Worm (Caenorhabditis elegans) whole organism, L1 larva: ENCODE data around the gene otpl-1.

Experiments used
- C34B4.2 ChIP-seq: sonication (generic microtip); optimal IDR thresholded peaks from 2 replicates; lab custom pipeline; 2017; ENCODE audit warnings: mild to moderate bottlenecking, missing genetic modification characterization, missing compliant biosample characterization
- Y116A8C.19 ChIP-seq: sonication (generic microtip); optimal IDR thresholded peaks from 2 replicates; lab custom pipeline; 2016; ENCODE audit warnings: missing compliant biosample characterization, missing genetic modification characterization, borderline replicate concordance
- aly-2 ChIP-seq: fragments of 150-350 bp; optimal IDR thresholded peaks from 2 replicates; lab custom pipeline; 2014; ENCODE audit warnings: missing biosample characterization, missing genetic modification characterization
- ceh-88 ChIP-seq: fragments of 200-800 bp; sonication (Bioruptor generic); IDR thresholded peaks from 2 replicates; pipeline ENCODE4 v1.3.6; 2022; ENCODE audit warnings: missing genetic modification characterization, missing compliant biosample characterization
- ces-1 ChIP-seq: fragments of 150-350 bp; optimal IDR thresholded peaks from 2 replicates; lab custom pipeline; 2014; ENCODE audit warnings: missing biosample characterization, missing genetic modification reagents, missing genetic modification characterization
- efl-1 ChIP-seq, 4 experiments: fragments of 150-350 bp; optimal IDR thresholded peaks in 3 of 4; peaks in 1 of 4; 1 replicate in 1 of 4; 2 replicates in 3 of 4; lab custom pipeline; 2014; ENCODE audit warnings: missing biosample characterization in 2 of 4, missing genetic modification characterization in 2 of 4, missing genetic modification reagents in 2 of 4
- efl-3 ChIP-seq: fragments of 200-800 bp; sonication (Bioruptor generic); optimal IDR thresholded peaks from 2 replicates; lab custom pipeline; 2018; ENCODE audit warnings: mild to moderate bottlenecking, missing genetic modification characterization, missing compliant biosample characterization
- egl-13 ChIP-seq: sonication (generic microtip); optimal IDR thresholded peaks from 2 replicates; lab custom pipeline; 2016; ENCODE audit warnings: missing genotype, missing genetic modification reagents, missing genetic modification characterization, missing compliant biosample characterization
- elt-2 ChIP-seq: sonication (generic microtip); optimal IDR thresholded peaks from 2 replicates; lab custom pipeline; 2016; ENCODE audit warnings: missing genetic modification characterization, mild to moderate bottlenecking, inconsistent platforms, missing compliant biosample characterization, missing genetic modification reagents
- fkh-10 ChIP-seq: sonication (generic microtip); optimal IDR thresholded peaks from 2 replicates; lab custom pipeline; 2017; ENCODE audit warnings: missing biosample characterization, missing genetic modification reagents, missing genetic modification characterization
- fkh-8 ChIP-seq: sonication (generic microtip); optimal IDR thresholded peaks from 2 replicates; lab custom pipeline; 2016; ENCODE audit warnings: mild to moderate bottlenecking, missing genetic modification characterization, missing compliant biosample characterization
- hlh-17 ChIP-seq: fragments of 200-800 bp; sonication (Bioruptor generic); optimal IDR thresholded peaks from 2 replicates; lab custom pipeline; 2018; ENCODE audit warnings: missing genetic modification characterization, mild to moderate bottlenecking, missing compliant biosample characterization, moderate library complexity, borderline replicate concordance
- hpl-2 ChIP-seq: fragments of 150-350 bp; optimal IDR thresholded peaks from 2 replicates; lab custom pipeline; 2014; ENCODE audit warnings: missing biosample characterization, missing genetic modification reagents, missing genetic modification characterization
- lin-14 ChIP-seq: fragments of 200-800 bp; sonication (Bioruptor generic); optimal IDR thresholded peaks from 2 replicates; lab custom pipeline; 2018; ENCODE audit warnings: mild to moderate bottlenecking, missing genetic modification characterization, moderate library complexity, missing compliant biosample characterization
- lin-15B ChIP-seq: fragments of 150-350 bp; sonication (generic microtip); optimal IDR thresholded peaks from 3 replicates; lab custom pipeline; 2014; ENCODE audit warnings: missing biosample characterization, missing genetic modification characterization
- lsy-2 ChIP-seq, 2 experiments: fragments of 150-350 bp; optimal IDR thresholded peaks; 2 replicates each; lab custom pipeline; 2014; ENCODE audit warnings: missing biosample characterization in 2 of 2, missing genetic modification characterization in 2 of 2
- mef-2 ChIP-seq: fragments of 150-350 bp; optimal IDR thresholded peaks from 2 replicates; lab custom pipeline; 2014; ENCODE audit warnings: missing biosample characterization, missing genetic modification characterization
- mep-1 ChIP-seq: fragments of 150-350 bp; optimal IDR thresholded peaks from 2 replicates; lab custom pipeline; 2014; ENCODE audit warnings: missing biosample characterization, missing genetic modification characterization
- nhr-12 ChIP-seq: sonication (generic microtip); optimal IDR thresholded peaks from 2 replicates; lab custom pipeline; 2017; ENCODE audit warnings: missing biosample characterization, missing genetic modification characterization
- nhr-47 ChIP-seq: sonication (generic microtip); optimal IDR thresholded peaks from 2 replicates; lab custom pipeline; 2016; ENCODE audit warnings: mild to moderate bottlenecking, missing genetic modification characterization, moderate library complexity, missing compliant biosample characterization
- pax-3 ChIP-seq: fragments of 200-800 bp; sonication (Bioruptor generic); optimal IDR thresholded peaks from 2 replicates; lab custom pipeline; 2018; ENCODE audit warnings: mild to moderate bottlenecking, missing genetic modification characterization, moderate library complexity, missing compliant biosample characterization
- sptf-1 ChIP-seq: fragments of 150-350 bp; optimal IDR thresholded peaks from 2 replicates; lab custom pipeline; 2014; ENCODE audit warnings: missing biosample characterization, missing genetic modification characterization
- unc-130 ChIP-seq: fragments of 150-350 bp; optimal IDR thresholded peaks from 2 replicates; lab custom pipeline; 2017; ENCODE audit warnings: missing biosample characterization, missing genetic modification characterization, inconsistent platforms
- unc-30 ChIP-seq: sonication (generic microtip); optimal IDR thresholded peaks from 2 replicates; lab custom pipeline; 2017; ENCODE audit warnings: missing biosample characterization, missing genetic modification characterization
- unc-62 ChIP-seq: fragments of 150-350 bp; optimal IDR thresholded peaks from 2 replicates; lab custom pipeline; 2014; ENCODE audit warnings: missing biosample characterization, missing genetic modification reagents, missing genetic modification characterization
- zag-1 ChIP-seq: fragments of 150-350 bp; optimal IDR thresholded peaks from 2 replicates; lab custom pipeline; 2014; ENCODE audit warnings: missing biosample characterization, missing genetic modification characterization
- zip-4 ChIP-seq: fragments of 200-800 bp; sonication (Bioruptor generic); optimal IDR thresholded peaks from 2 replicates; lab custom pipeline; 2018; ENCODE audit warnings: mild to moderate bottlenecking, missing genetic modification characterization, moderate library complexity, missing compliant biosample characterization

Gene otpl-1

ce11 chrIV:3613022-3613605, 44.3 kb downstream of the otpl-1 start, which contains the start of gene ltah-1.2:
Gene ltah-1.2 (minus strand): TSS chrIV:3613072.
- TF ChIP-seq efl-3 (GFP tag; lab: Kevin White, UChicago) (no peak), mep-1 (tag; lab: Kevin White, UChicago) (no peak), hpl-2 (GFP tag; lab: Kevin White, UChicago) (no peak), elt-2 (tag; lab: Kevin White, UChicago) (peak; percentile 76), efl-1 (optimal IDR thresholded peaks at IDR 0.05; lab: Kevin White, UChicago) (no peak), efl-1 (GFP tag; optimal IDR thresholded peaks at IDR 0.05 in 1 of 2; lab: Kevin White, UChicago) (peak in 1 of 2 experiments; percentile 15), pax-3 (tag; lab: Kevin White, UChicago) (peak; percentile 11)
- TF ChIP-seq, all 84 proteins: peak for 3

DNA sequence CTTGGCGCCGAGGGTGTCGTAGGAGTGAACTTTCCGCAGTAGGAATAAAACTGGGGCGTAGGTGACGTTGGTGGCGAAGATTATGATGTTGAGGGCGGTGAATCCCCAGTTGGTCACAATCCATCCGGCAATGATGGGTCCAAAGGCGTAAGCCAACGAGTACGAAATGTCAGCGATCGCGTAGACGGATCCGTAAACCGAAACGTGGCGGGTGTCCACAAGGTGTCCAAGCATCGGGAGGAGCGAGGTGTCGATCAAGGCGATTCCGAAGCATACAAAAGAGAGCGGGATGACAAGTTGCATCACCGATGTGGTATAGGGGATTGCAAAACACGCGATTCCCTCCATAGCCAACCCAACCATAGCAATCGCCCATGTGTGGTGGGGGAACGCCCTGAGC, 49.9 kb downstream of the otpl-1 start:
- TF ChIP-seq efl-1 (optimal IDR thresholded peaks at IDR 0.05; lab: Kevin White, UChicago) (no peak), efl-1 (GFP tag; optimal IDR thresholded peaks at IDR 0.05 in 1 of 2; lab: Kevin White, UChicago) (peak in 1 of 2 experiments; percentile 53), unc-62 (GFP tag; lab: Kevin White, UChicago) (no peak)

DNA sequence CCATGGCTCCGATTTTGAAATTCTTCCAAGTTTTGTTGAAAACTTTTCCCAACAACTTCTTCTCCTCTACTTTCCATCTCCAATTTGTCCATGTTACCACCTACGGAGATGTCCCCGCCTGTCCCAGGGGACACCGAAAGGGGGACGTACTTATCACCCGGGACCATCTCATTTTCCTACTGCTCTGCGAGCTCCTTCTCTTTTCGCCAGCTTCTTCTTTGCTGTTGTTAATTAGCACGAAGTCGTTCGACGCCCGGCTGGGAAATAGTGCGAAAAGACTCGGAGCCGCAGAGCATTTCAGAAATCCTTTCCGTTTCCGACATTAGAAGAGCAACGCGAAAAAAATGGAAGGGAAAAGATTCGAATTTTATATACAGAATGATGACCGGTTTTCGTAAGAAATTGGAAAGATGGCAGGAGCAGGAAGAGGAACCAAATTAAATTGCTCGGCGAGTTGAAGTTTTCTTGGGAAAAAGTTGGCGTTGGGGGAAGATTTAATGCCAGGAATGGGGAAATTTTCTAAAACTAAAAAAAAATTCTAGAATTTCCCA, 53.1 kb downstream of the otpl-1 start:
- TF ChIP-seq mef-2 (tag; lab: Kevin White, UChicago) = no peak
- TF ChIP-seq fkh-10 (GFP tag; lab: Kevin White, UChicago) = no peak
- peak; percentile 64 for TF ChIP-seq hlh-17 (GFP tag; lab: Kevin White, UChicago)
- no peak for TF ChIP-seq Y116A8C.19 (tag; lab: Kevin White, UChicago)
- TF ChIP-seq zip-4 (GFP tag; lab: Kevin White, UChicago) = no peak
- TF ChIP-seq lin-14 (GFP tag; lab: Kevin White, UChicago) = peak; percentile 38
- TF ChIP-seq aly-2 (tag; lab: Kevin White, UChicago) = no peak
- TF ChIP-seq zag-1 (tag; lab: Kevin White, UChicago) = no peak
- TF ChIP-seq mep-1 (tag; lab: Kevin White, UChicago) = no peak

- TF ChIP-seq nhr-47 (tag; lab: Kevin White, UChicago) (no peak), mef-2 (tag; lab: Kevin White, UChicago) (no peak), sptf-1 (no peak), aly-2 (tag; lab: Kevin White, UChicago) (no peak)
Measured at ce11 chrIV:3624597-3624996, 55.8 kb downstream of the otpl-1 start, which contains the start of the genes cha-1 and unc-17. Gene cha-1 (minus strand): TSS chrIV:3624697. Gene unc-17 (minus strand): TSS chrIV:3624699.

DNA sequence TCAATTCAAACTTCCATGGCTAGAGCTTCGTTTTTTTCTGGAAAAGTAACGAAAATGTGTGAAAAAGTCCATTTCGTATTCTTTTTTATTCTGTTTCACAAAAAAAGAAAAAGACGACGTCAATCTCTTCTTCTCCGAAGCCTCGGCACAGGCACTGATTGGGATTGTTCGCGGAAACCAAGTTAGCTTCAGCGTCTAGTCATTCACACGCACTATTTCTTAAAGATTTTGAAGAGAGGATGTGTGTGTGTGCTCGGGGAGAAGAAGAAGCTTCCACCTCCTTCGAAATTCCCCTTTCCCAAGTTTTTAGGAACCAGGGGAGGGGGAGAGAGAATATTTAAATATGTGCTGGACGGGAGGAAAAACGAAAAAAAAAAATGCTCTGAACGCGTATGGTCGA, 57.7 kb downstream of the otpl-1 start:
- TF ChIP-seq lsy-2 (tag; optimal IDR thresholded peaks at IDR 0.05; lab: Kevin White, UChicago) (no peak), nhr-47 (tag; lab: Kevin White, UChicago) (no peak), fkh-10 (GFP tag; lab: Kevin White, UChicago) (peak; percentile 73), egl-13 (tag; lab: Kevin White, UChicago) (no peak), ceh-88 (GFP tag; lab: Robert Waterston, UW) (no peak), C34B4.2 (tag; lab: Kevin White, UChicago) (no peak), ces-1 (GFP tag; lab: Kevin White, UChicago) (peak; percentile 51), unc-30 (tag; lab: Kevin White, UChicago) (no peak), hpl-2 (GFP tag; lab: Kevin White, UChicago) (no peak), unc-130 (no peak), lin-15B (no peak), nhr-12 (tag; lab: Kevin White, UChicago) (no peak), zip-4 (GFP tag; lab: Kevin White, UChicago) (no peak), lin-14 (GFP tag; lab: Kevin White, UChicago) (peak; percentile 76), fkh-8 (tag; lab: Kevin White, UChicago) (no peak)
- TF ChIP-seq, all 84 proteins: peak for 3
